Worm (Caenorhabditis elegans): ENCODE data around the gene H03E18.1.

ce11 chrX:8459789-8460188 is 47.9 kb upstream of the H03E18.1 start:
- TF ChIP-seq pes-1 (GFP tag; IDR thresholded peaks at IDR 0.05): no peak
- TF ChIP-seq hmbx-1 (tag; optimal IDR thresholded peaks at IDR 0.05): no peak
- no peak for TF ChIP-seq ama-1 (optimal IDR thresholded peaks at IDR 0.05)
- TF ChIP-seq sea-1 (GFP tag; conservative IDR thresholded peaks at IDR 0.05): no peak

All from whole organism, early embryonic.